Worm (Caenorhabditis elegans) whole organism, early embryonic: ENCODE results near the gene tsp-4.

Experiments used
- B0310.2 ChIP-seq: sonication (generic microtip); optimal IDR thresholded peaks from 2 replicates; lab custom pipeline; 2016; ENCODE audit warnings: mild to moderate bottlenecking, missing genetic modification characterization, missing compliant biosample characterization
- ama-1 ChIP-seq: fragments of 150-350 bp; optimal IDR thresholded peaks from 2 replicates; lab custom pipeline; 2014
- ceh-36 ChIP-seq: sonication (generic microtip); optimal IDR thresholded peaks from 2 replicates; lab custom pipeline; 2016; ENCODE audit warnings: missing genetic modification characterization, inconsistent platforms, missing compliant biosample characterization
- flt-1 ChIP-seq: fragments of 200-800 bp; sonication (Bioruptor generic); IDR thresholded peaks from 2 replicates; pipeline ENCODE4 v1.3.6; 2022; ENCODE audit warnings: missing genetic modification characterization, missing compliant biosample characterization
- pes-1 ChIP-seq: fragments of 200-800 bp; sonication (Bioruptor generic); IDR thresholded peaks from 2 replicates; pipeline ENCODE4 v1.3.6; 2022; ENCODE audit warnings: missing genetic modification reagents, missing genetic modification characterization, missing compliant biosample characterization
- scrt-1 ChIP-seq: fragments of 200-800 bp; sonication (Bioruptor generic); IDR thresholded peaks from 2 replicates; pipeline ENCODE4 v1.3.6; 2022; ENCODE audit warnings: missing genetic modification characterization, missing compliant biosample characterization
- tbx-11 ChIP-seq: fragments of 200-800 bp; sonication (Bioruptor generic); IDR thresholded peaks from 2 replicates; pipeline ENCODE4 v1.3.6; 2022; ENCODE audit warnings: missing genetic modification characterization, missing compliant biosample characterization
- tra-4 ChIP-seq: sonication (generic microtip); optimal IDR thresholded peaks from 2 replicates; lab custom pipeline; 2017; ENCODE audit warnings: missing genetic modification characterization, missing compliant biosample characterization

DNA sequence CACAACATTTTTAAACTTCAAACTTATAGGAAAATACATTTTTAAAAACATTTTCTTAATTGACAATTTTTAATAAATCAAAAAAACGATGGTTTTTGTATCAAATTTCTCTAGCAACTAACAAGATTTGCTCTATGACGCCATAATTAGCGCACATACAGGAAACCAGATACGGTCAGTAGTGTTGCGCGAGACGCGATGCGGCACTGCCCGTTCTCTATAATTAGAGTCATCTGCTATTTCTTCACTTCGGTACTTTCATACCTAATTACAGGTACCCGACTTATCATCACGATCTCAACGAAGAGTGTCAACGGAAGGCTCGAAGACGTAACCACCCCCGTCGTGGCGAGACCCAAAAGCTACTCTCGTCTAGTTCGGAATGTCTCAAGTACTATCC is 24.6 kb upstream of the tsp-4 start:
- no peak for TF ChIP-seq ama-1 (lab: Kevin White, UChicago)
- no peak for TF ChIP-seq tra-4 (tag; lab: Kevin White, UChicago)
- TF ChIP-seq tbx-11 (GFP tag; lab: Robert Waterston, UW) = no peak
- peak; percentile 5 for TF ChIP-seq ceh-36 (tag; lab: Kevin White, UChicago)
- TF ChIP-seq flt-1 = 0 out of 2 replicates have a peak, but pooled peaks have one; percentile 12
- no peak for TF ChIP-seq scrt-1 (GFP tag; lab: Robert Waterston, UW)
- peak; percentile 28 for TF ChIP-seq B0310.2
- TF ChIP-seq pes-1 = peak; percentile 24; the same call in 1 of the 2 replicates
